Worm (Caenorhabditis elegans) whole organism, mixed stage, embryonic: Measurements from ENCODE around the gene irld-60.

Source experiments
- M03D4.4 ChIP-seq: sonication (generic microtip); optimal IDR thresholded peaks from 2 replicates; lab custom pipeline; 2017; ENCODE audit warnings: mild to moderate bottlenecking, missing genetic modification characterization, missing compliant biosample characterization
- blmp-1 ChIP-seq: fragments of 150-350 bp; optimal IDR thresholded peaks from 2 replicates; lab custom pipeline; 2014; ENCODE audit warnings: missing biosample characterization, missing genetic modification characterization
- ceh-39 ChIP-seq: fragments of 150-350 bp; optimal IDR thresholded peaks from 2 replicates; lab custom pipeline; 2014; ENCODE audit warnings: missing biosample characterization, missing genetic modification characterization
- ceh-83 ChIP-seq: fragments of 200-800 bp; sonication (Bioruptor generic); optimal IDR thresholded peaks from 2 replicates; lab custom pipeline; 2018; ENCODE audit warnings: mild to moderate bottlenecking, missing genetic modification characterization, missing compliant biosample characterization
- ces-1 ChIP-seq: fragments of 150-350 bp; optimal IDR thresholded peaks from 2 replicates; lab custom pipeline; 2014; ENCODE audit warnings: missing biosample characterization, missing genetic modification reagents, missing genetic modification characterization
- cnd-1 ChIP-seq: fragments of 200-800 bp; sonication (Bioruptor generic); optimal IDR thresholded peaks from 2 replicates; lab custom pipeline; 2018; ENCODE audit warnings: mild to moderate bottlenecking, missing genetic modification characterization, missing compliant biosample characterization
- drap-1 ChIP-seq: fragments of 200-800 bp; sonication (Bioruptor generic); optimal IDR thresholded peaks from 3 replicates; lab custom pipeline; 2018; ENCODE audit warnings: mild to moderate bottlenecking, missing genetic modification characterization, missing compliant biosample characterization
- elt-1 ChIP-seq: sonication (generic microtip); optimal IDR thresholded peaks from 2 replicates; lab custom pipeline; 2017; ENCODE audit warnings: missing genetic modification characterization, mild to moderate bottlenecking, missing compliant biosample characterization, antibody characterized with exemption, moderate library complexity, borderline replicate concordance; ENCODE audit not compliant: insufficient read depth
- elt-3 ChIP-seq: fragments of 150-350 bp; optimal IDR thresholded peaks from 2 replicates; lab custom pipeline; 2014; ENCODE audit warnings: missing biosample characterization, missing genetic modification characterization
- flh-1 ChIP-seq: fragments of 200-800 bp; sonication (Bioruptor generic); optimal IDR thresholded peaks from 2 replicates; lab custom pipeline; 2018; ENCODE audit warnings: mild to moderate bottlenecking, missing genetic modification characterization, moderate library complexity, missing compliant biosample characterization
- hlh-1 ChIP-seq: fragments of 150-350 bp; optimal IDR thresholded peaks from 2 replicates; lab custom pipeline; 2014; ENCODE audit warnings: missing biosample characterization, missing genetic modification reagents, missing genetic modification characterization
- lin-13 ChIP-seq: fragments of 150-350 bp; optimal IDR thresholded peaks from 2 replicates; lab custom pipeline; 2014; ENCODE audit warnings: missing biosample characterization, missing genetic modification characterization
- lin-32 ChIP-seq: fragments of 200-800 bp; sonication (Bioruptor generic); optimal IDR thresholded peaks from 2 replicates; lab custom pipeline; 2018; ENCODE audit warnings: mild to moderate bottlenecking, missing genetic modification characterization, missing compliant biosample characterization
- lsy-2 ChIP-seq: fragments of 150-350 bp; optimal IDR thresholded peaks from 2 replicates; lab custom pipeline; 2014; ENCODE audit warnings: missing biosample characterization, missing genetic modification characterization
- mab-5 ChIP-seq: fragments of 150-350 bp; optimal IDR thresholded peaks from 2 replicates; lab custom pipeline; 2014; ENCODE audit warnings: missing biosample characterization, missing genetic modification characterization
- mls-2 ChIP-seq: sonication (generic microtip); optimal IDR thresholded peaks from 2 replicates; lab custom pipeline; 2016; ENCODE audit warnings: mild to moderate bottlenecking, missing genetic modification characterization, moderate library complexity, missing compliant biosample characterization
- nhr-12 ChIP-seq: fragments of 150-350 bp; optimal IDR thresholded peaks from 2 replicates; lab custom pipeline; 2014; ENCODE audit warnings: missing biosample characterization, missing genetic modification characterization
- nhr-2 ChIP-seq: fragments of 150-350 bp; optimal IDR thresholded peaks from 2 replicates; lab custom pipeline; 2014; ENCODE audit warnings: missing biosample characterization, missing genetic modification characterization
- nhr-237 ChIP-seq: fragments of 150-350 bp; optimal IDR thresholded peaks from 2 replicates; lab custom pipeline; 2014; ENCODE audit warnings: missing biosample characterization, missing genetic modification characterization
- nhr-28 ChIP-seq: fragments of 150-350 bp; optimal IDR thresholded peaks from 2 replicates; lab custom pipeline; 2014; ENCODE audit warnings: missing biosample characterization, missing genetic modification characterization
- nhr-76 ChIP-seq: sonication (generic microtip); optimal IDR thresholded peaks from 2 replicates; lab custom pipeline; 2017; ENCODE audit warnings: missing biosample characterization, missing genetic modification characterization
- pha-4 ChIP-seq: fragments of 150-350 bp; optimal IDR thresholded peaks from 2 replicates; lab custom pipeline; 2018; ENCODE audit warnings: missing biosample characterization, missing genetic modification reagents, missing genetic modification characterization
- sem-2 ChIP-seq: fragments of 200-800 bp; sonication (Bioruptor generic); optimal IDR thresholded peaks from 2 replicates; lab custom pipeline; 2018; ENCODE audit warnings: mild to moderate bottlenecking, missing genetic modification characterization, missing compliant biosample characterization
- snpc-4 ChIP-seq: fragments of 150-350 bp; optimal IDR thresholded peaks from 2 replicates; lab custom pipeline; 2014; ENCODE audit warnings: missing biosample characterization, missing genetic modification characterization
- sptf-1 ChIP-seq: sonication (generic microtip); optimal IDR thresholded peaks from 2 replicates; lab custom pipeline; 2017; ENCODE audit warnings: mild to moderate bottlenecking, missing genetic modification characterization, moderate library complexity, missing compliant biosample characterization
- tbx-8 ChIP-seq: fragments of 200-800 bp; sonication (Bioruptor generic); optimal IDR thresholded peaks from 2 replicates; lab custom pipeline; 2018; ENCODE audit warnings: mild to moderate bottlenecking, missing genetic modification characterization, moderate library complexity, missing compliant biosample characterization
- unc-62 ChIP-seq: fragments of 150-350 bp; optimal IDR thresholded peaks from 2 replicates; lab custom pipeline; 2014; ENCODE audit warnings: missing biosample characterization, missing genetic modification reagents, missing genetic modification characterization
- ztf-11 ChIP-seq: fragments of 150-350 bp; optimal IDR thresholded peaks from 2 replicates; lab custom pipeline; 2014; ENCODE audit warnings: missing biosample characterization, missing genetic modification characterization

Gene irld-60

DNA sequence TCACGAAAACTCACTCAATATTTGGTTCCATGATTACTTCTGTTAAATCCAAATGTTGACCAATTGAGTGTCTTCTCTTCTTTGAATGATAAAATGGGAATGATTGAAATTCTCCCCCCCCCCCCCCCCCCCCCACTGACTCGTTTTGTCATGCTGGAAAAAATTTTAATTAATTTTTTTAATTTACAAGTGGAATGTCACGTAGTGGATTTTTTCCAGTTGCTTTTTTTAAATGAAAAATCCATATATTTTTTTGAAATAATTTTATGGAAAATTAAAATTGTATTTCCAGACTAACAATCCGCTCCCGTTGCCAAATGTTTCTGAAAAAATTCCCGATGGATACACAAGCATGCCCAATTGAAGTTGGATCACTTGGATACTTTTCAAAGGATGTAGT is 38.7 kb upstream of the irld-60 start, which contains the start of gene BE10.1:
TSS of gene BE10.1 (minus strand) at position 101 of the 400 bp plus-strand sequence.
- TF ChIP-seq lin-32 (GFP tag; lab: Kevin White, UChicago) = no peak
- no peak for TF ChIP-seq nhr-76 (tag; lab: Kevin White, UChicago)
- TF ChIP-seq pha-4 (tag; lab: Kevin White, UChicago) = no peak
- no peak for TF ChIP-seq lsy-2 (tag; lab: Kevin White, UChicago)
- TF ChIP-seq ztf-11 (tag; lab: Kevin White, UChicago) = no peak
- TF ChIP-seq, all 35 proteins: peak for 0

DNA sequence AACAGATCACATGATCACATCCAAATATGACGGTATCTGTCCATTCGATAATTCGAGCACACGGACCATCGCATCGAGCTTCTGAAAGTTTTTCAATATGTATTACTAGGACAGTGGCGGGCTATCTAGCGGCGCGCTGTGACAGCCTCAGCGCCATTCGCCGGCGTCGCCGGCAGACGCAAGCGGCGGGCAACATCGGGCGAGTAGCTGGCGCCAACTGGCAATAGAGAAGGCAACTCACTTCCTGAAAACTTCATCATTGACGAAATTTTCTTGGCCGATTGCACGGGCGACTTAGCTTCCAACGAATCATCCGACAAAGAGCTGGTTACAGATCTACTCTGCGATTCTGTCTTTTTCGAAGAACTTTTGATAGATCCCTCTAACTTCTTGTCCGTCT is 37.5 kb upstream of the irld-60 start:
- no peak for TF ChIP-seq blmp-1 (tag; lab: Kevin White, UChicago)
- no peak for TF ChIP-seq nhr-28 (tag; lab: Kevin White, UChicago)
- no peak for TF ChIP-seq unc-62

DNA sequence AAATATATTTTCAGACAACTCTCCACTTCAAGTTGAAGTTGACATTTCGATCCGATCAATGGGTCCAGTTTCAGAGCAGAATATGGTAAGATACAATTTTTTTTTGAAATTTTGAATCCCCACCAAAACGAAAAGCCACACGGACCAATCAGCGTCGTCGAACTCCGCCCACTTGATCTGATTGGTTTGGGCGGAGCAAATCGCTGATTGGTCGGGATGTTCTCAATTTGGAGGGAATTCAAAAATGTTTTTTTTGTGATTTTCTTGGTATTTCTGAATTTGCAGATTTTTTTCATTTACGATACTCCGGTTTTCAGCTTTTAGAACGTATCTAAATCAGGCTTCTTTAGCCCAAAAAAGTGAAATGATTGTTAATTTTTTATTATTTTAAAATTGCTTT is 34.7 kb upstream of the irld-60 start:
- TF ChIP-seq flh-1 = no peak
- no peak for TF ChIP-seq hlh-1
- no peak for TF ChIP-seq nhr-2 (tag; lab: Kevin White, UChicago)
- no peak for TF ChIP-seq sptf-1
- no peak for TF ChIP-seq tbx-8
- no peak for TF ChIP-seq sem-2 (GFP tag; lab: Kevin White, UChicago)
- TF ChIP-seq ztf-11 (tag; lab: Kevin White, UChicago) = no peak
- TF ChIP-seq cnd-1 = no peak
- TF ChIP-seq mab-5 (tag; lab: Kevin White, UChicago) = no peak
- no peak for TF ChIP-seq nhr-237 (tag; lab: Kevin White, UChicago)
- TF ChIP-seq ceh-83 (GFP tag; lab: Kevin White, UChicago) = no peak
- no peak for TF ChIP-seq nhr-12
- no peak for TF ChIP-seq snpc-4 (tag; lab: Kevin White, UChicago)
- TF ChIP-seq mls-2 (tag; lab: Kevin White, UChicago) = no peak
- no peak for TF ChIP-seq blmp-1 (tag; lab: Kevin White, UChicago)
- TF ChIP-seq elt-1 (tag; lab: Kevin White, UChicago) = no peak
- no peak for TF ChIP-seq lin-32 (GFP tag; lab: Kevin White, UChicago)
- TF ChIP-seq ceh-39 (tag; lab: Kevin White, UChicago) = no peak
- TF ChIP-seq, all 35 proteins: peak for 0

DNA sequence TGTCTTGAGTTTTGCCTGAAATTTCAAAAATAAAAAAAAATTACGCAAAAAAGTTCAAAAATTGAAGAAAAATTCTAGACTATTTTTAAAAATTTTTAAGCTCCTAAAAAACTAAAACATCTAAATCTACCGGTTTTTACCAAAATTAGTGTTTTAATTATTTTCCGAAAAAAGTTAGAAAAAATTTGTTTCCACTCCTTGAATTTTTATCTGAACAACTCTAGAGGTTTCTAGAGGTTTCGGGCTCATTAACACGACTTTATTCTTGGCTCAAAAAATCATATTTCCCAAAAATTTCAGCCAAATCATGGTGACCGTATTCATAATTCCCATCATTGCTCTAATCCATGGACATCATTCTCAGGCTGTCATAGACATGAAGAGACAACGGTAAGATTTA is 34.1 kb upstream of the irld-60 start, which contains the start of gene lgc-37:
TSS of gene lgc-37 (plus strand) at position 301 of the 400 bp plus-strand sequence.
- TF ChIP-seq cnd-1 = no peak
- TF ChIP-seq lin-13 = no peak
- no peak for TF ChIP-seq lin-32 (GFP tag; lab: Kevin White, UChicago)
- TF ChIP-seq ceh-39 (tag; lab: Kevin White, UChicago) = no peak
- no peak for TF ChIP-seq ces-1 (GFP tag; lab: Kevin White, UChicago)
- TF ChIP-seq sem-2 (GFP tag; lab: Kevin White, UChicago) = no peak
- TF ChIP-seq M03D4.4 (tag; lab: Kevin White, UChicago) = no peak
- no peak for TF ChIP-seq mab-5 (tag; lab: Kevin White, UChicago)
- no peak for TF ChIP-seq nhr-28 (tag; lab: Kevin White, UChicago)
- TF ChIP-seq ceh-83 (GFP tag; lab: Kevin White, UChicago) = no peak
- TF ChIP-seq nhr-2 (tag; lab: Kevin White, UChicago) = no peak
- TF ChIP-seq drap-1 (GFP tag; lab: Kevin White, UChicago) = no peak
- TF ChIP-seq blmp-1 (tag; lab: Kevin White, UChicago) = no peak
- TF ChIP-seq sptf-1 = no peak
- TF ChIP-seq ztf-11 (tag; lab: Kevin White, UChicago) = no peak

DNA sequence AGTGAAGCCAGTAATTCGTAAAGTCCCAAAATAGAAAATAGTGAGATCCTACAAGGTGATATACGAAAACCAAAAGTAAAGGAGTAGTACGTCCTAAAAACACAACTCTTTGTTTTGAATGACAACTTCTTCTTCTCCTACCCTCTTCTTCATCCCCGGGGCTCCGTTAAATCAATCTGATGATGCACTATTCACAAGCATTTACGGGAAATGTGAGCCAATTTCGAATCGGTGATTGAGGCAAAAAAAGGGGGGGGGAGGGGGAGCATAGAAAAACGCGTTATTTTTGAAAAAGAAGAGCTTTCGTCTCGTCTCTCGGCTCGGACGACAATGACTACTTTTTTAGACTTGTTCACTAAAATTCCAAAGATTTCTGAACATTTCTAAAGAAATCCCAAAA is 33.1 kb upstream of the irld-60 start:
- no peak for TF ChIP-seq tbx-8
- peak; percentile 55 for TF ChIP-seq ces-1 (GFP tag; lab: Kevin White, UChicago)

DNA sequence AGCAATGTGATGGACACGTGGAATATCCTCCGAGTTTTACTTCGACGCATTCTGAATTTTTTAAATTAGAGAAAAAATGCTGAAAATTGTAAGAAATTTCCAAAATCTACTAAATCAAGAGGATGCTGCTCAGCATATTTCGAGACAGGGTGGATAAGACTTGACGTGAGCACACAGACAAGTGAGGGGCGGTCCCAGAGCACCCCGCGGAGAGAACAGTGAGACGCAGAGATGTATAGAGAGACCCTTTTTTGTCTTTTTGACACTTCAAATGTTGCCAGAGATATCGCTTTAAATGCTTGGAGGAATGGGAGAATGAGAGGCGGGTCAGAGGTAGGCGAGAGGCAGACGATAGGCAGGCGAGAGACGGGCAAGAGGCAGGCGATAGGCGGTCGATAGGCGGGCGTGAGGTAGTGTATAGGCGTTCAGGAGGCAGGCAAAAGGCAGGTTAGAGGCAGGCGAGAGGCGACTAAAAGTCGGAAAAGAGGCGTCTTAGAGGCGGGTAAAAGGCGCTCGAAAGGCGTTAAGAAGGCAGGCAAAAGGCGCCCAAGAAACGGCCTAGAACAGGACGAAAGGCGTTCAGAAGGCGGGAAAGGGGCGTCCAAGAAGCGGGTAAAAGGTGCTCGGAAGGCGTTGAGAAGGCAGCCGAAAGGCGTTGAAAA is 29.1 kb upstream of the irld-60 start, which contains the start of gene gab-1:
TSS of gene gab-1 (minus strand) at position 51 of the 662 bp plus-strand sequence.
- TF ChIP-seq ceh-83 (GFP tag; lab: Kevin White, UChicago) = peak; percentile 5
- no peak for TF ChIP-seq elt-3 (tag; lab: Kevin White, UChicago)
- peak; percentile 24 for TF ChIP-seq sptf-1
- no peak for TF ChIP-seq tbx-8
